Fruit fly (Drosophila melanogaster): ENCODE data around the gene CG31751.

Gene CG31751

DNA sequence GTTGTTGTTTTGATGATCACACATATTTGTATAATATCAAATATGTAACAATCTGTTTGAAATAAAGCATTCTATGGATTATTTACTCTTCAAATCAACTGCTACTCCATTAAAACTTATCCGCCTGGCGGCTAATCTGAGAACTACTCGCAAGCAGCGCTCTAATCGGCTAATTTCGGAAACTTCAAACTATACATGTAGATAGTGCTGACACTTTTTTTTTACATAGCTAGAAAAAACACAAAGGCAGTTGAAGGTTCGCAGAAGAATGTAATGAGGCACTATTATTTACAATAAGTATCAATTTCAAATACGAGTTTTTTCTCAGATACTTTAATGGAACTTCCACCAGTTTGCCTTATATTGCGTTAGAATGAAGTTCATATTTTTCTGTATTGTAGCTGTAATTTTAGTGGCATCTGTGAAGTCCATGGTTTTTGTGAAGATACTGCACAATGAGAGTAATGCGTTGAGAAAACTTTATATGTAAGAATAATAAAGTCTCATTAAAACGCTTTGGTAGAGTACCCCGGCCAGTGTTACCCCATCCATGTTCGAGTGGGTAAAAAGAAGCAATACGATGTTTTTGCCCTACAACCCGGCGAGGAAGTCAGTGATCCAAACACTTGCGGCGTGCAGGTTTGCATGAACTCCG, 10.9 kb upstream of the CG31751 start (continued):
- TF ChIP-seq ash1 (GFP tag; optimal IDR thresholded peaks at IDR 0.05) (no peak), tgo (GFP tag; IDR thresholded peaks at IDR 0.05) (peak; percentile 50), CG31441 (GFP tag; IDR thresholded peaks at IDR 0.05) (no peak), Abd-B (GFP tag; optimal IDR thresholded peaks at IDR 0.05) (peak; percentile 19), CG6854 (GFP tag; optimal IDR thresholded peaks at IDR 0.05) (no peak), CG18764 (GFP tag; optimal IDR thresholded peaks at IDR 0.05) (peak; percentile 23), CG12104 (GFP tag; optimal IDR thresholded peaks at IDR 0.05) (no peak), CG13624 (GFP tag; optimal IDR thresholded peaks at IDR 0.05) (peak; percentile 64), da (GFP tag; optimal IDR thresholded peaks at IDR 0.05) (peak; percentile 25), CG12219 (GFP tag; optimal IDR thresholded peaks at IDR 0.05) (no peak), CG1602 (GFP tag; optimal IDR thresholded peaks at IDR 0.05) (peak; percentile 61), exex (tag; optimal IDR thresholded peaks at IDR 0.05) (no peak), pum (GFP tag; optimal IDR thresholded peaks at IDR 0.05) (peak; percentile 22), CG12236 (GFP tag; optimal IDR thresholded peaks at IDR 0.05) (no peak), CG8281 (tag; optimal IDR thresholded peaks at IDR 0.05) (no peak), CG31388 (GFP tag; optimal IDR thresholded peaks at IDR 0.05) (peak; percentile 7), eyg (GFP tag; optimal IDR thresholded peaks at IDR 0.05) (no peak), Sry-δ (GFP tag; optimal IDR thresholded peaks at IDR 0.05) (peak; percentile 44), ham (GFP tag; IDR thresholded peaks at IDR 0.05) (no peak), CG18476 (GFP tag; optimal IDR thresholded peaks at IDR 0.05) (no peak)

DNA sequence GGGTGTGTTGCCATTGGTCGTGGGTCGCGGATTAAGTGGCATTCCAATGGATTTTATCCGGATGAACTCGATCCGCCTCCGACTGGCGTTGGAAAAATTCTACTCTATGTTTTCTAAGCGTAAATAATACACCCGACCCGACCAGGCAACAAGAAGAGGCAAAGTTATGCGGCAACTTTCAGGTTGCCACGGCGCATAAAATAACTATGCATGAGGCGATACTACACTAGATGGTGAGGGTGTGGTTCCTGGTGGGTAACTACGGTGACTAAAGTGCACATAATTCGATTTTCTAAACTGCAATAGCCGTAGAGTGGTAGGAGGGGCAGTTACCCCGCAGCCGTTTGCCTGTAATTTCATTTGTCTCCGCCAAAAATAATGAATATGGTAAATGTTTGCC, 5.9 kb upstream of the CG31751 start, which contains the start of gene CG43338:
TSS of gene CG43338 (minus strand) at position 101 of the 400 bp plus-strand sequence.
- no peak for TF ChIP-seq Deaf1 (tag; optimal IDR thresholded peaks at IDR 0.05)

DNA sequence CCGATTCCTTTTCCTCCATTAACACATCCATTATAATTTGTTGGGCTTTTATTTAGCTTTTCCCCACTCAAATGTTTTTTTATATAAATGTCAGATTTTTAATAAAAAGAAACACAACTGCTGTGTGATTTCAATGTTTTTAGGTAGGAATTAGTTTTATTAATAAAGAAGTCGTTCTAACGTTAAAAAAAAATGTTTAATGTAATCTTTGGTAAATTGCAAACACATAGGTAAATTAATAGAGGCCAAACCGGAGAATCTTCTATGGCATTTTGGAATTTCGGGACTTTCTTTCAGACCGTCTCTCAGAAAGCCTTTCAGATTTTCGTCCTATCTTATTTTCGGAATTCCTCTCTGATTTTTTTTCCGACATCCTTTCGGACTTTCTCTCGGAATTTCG, 3.8 kb upstream of the CG31751 start, which contains the start of gene CG43339:
TSS of gene CG43339 (minus strand) at position 101 of the 400 bp plus-strand sequence.
- TF ChIP-seq psq (GFP tag; optimal IDR thresholded peaks at IDR 0.05) (no peak), MESR4 (GFP tag; optimal IDR thresholded peaks at IDR 0.05) (no peak), CG10274 (GFP tag; optimal IDR thresholded peaks at IDR 0.05) (no peak), tin (GFP tag; optimal IDR thresholded peaks at IDR 0.05) (no peak), Bteb2 (GFP tag; optimal IDR thresholded peaks at IDR 0.05) (no peak), Asciz (GFP tag; optimal IDR thresholded peaks at IDR 0.05) (no peak), al (GFP tag; IDR thresholded peaks at IDR 0.05) (no peak), CoRest (tag; optimal IDR thresholded peaks at IDR 0.05) (no peak), zfh2 (GFP tag; optimal IDR thresholded peaks at IDR 0.05) (no peak), CG3163 (GFP tag; optimal IDR thresholded peaks at IDR 0.05) (no peak), CG11085 (GFP tag; IDR thresholded peaks at IDR 0.05) (no peak), CG9876 (GFP tag; optimal IDR thresholded peaks at IDR 0.05) (no peak)

DNA sequence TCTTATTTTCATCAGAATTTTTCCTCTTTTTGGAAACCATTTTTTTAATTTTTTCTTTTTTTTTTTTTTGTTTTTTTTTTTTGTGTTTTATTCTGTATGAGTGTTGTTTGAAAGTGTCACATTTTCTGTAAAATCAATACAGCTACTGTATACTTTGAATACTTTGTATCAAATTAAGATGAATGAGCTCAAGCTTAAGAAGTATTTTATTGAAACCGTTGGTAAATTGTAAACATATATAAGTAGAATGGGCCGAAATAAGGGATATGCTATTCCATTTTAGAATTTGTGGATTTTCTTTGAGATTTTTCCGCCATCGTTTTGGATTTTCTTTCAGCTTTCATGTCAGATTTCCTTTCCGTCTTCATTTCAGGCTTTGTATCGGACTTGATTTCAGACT, 2.0 kb upstream of the CG31751 start, which contains the start of gene Mst36Fb:
TSS of gene Mst36Fb (minus strand) at position 101 of the 400 bp plus-strand sequence.
- TF ChIP-seq tio (GFP tag; optimal IDR thresholded peaks at IDR 0.05), result no peak
- TF ChIP-seq NK7.1 (GFP tag; optimal IDR thresholded peaks at IDR 0.05), result no peak
- no peak for TF ChIP-seq CG42726 (GFP tag; IDR thresholded peaks at IDR 0.05; ENCODE audit: partially characterized antibody)
- TF ChIP-seq lov (optimal IDR thresholded peaks at IDR 0.05), result no peak
- no peak for TF ChIP-seq lov (GFP tag; IDR thresholded peaks at IDR 0.05)
- no peak for TF ChIP-seq Poxn (GFP tag; IDR thresholded peaks at IDR 0.05)
- no peak for TF ChIP-seq CG18619 (GFP tag; optimal IDR thresholded peaks at IDR 0.05)
- no peak for TF ChIP-seq gt (GFP tag; IDR thresholded peaks at IDR 0.05)
- no peak for TF ChIP-seq CG10147 (GFP tag; optimal IDR thresholded peaks at IDR 0.05)
- TF ChIP-seq chm (GFP tag; IDR thresholded peaks at IDR 0.05), result no peak
- no peak for TF ChIP-seq CG7556 (GFP tag; optimal IDR thresholded peaks at IDR 0.05)
- no peak for TF ChIP-seq Rfx (GFP tag; IDR thresholded peaks at IDR 0.05)
- TF ChIP-seq HLH3B (GFP tag; IDR thresholded peaks at IDR 0.05), result no peak
- TF ChIP-seq grn (GFP tag; optimal IDR thresholded peaks at IDR 0.05), result no peak
- TF ChIP-seq trh (GFP tag; optimal IDR thresholded peaks at IDR 0.05), result no peak
- no peak for TF ChIP-seq Spps (tag; optimal IDR thresholded peaks at IDR 0.05)
- TF ChIP-seq CG11247 (GFP tag; IDR thresholded peaks at IDR 0.05), result no peak

All from whole organism, embryonic.